Fruit fly (Drosophila melanogaster) whole organism, embryonic: Measurements from ENCODE around the gene Adgf-D.
A peak's percentile ranks its signal among the peaks of the same experiment; 100 is the strongest.

Source experiments
- Atf3 ChIP-seq: fragments of 200-800 bp; sonication (Bioruptor generic); optimal IDR thresholded peaks from 3 replicates; lab custom pipeline; 2016; ENCODE audit warnings: missing biosample characterization, missing genetic modification characterization
- CG10274 ChIP-seq: fragments of 200-800 bp; sonication (Bioruptor generic); optimal IDR thresholded peaks from 3 replicates; lab custom pipeline; 2017; ENCODE audit warnings: missing biosample characterization, mild to moderate bottlenecking, missing genetic modification characterization
- CG11093 ChIP-seq: fragments of 200-800 bp; sonication (Bioruptor generic); IDR thresholded peaks from 3 replicates; pipeline ENCODE4 v1.3.6; 2022; ENCODE audit warnings: missing biosample characterization, missing genetic modification characterization
- CG11723 ChIP-seq: fragments of 200-800 bp; sonication (Bioruptor generic); optimal IDR thresholded peaks from 2 replicates; lab custom pipeline; 2017; ENCODE audit warnings: missing biosample characterization, mild to moderate bottlenecking, missing genetic modification characterization
- CG1233 ChIP-seq: fragments of 200-800 bp; sonication (Bioruptor generic); optimal IDR thresholded peaks from 4 replicates; lab custom pipeline; 2018; ENCODE audit warnings: missing biosample characterization, mild to moderate bottlenecking, missing genetic modification characterization
- CG13894 ChIP-seq: fragments of 200-800 bp; sonication (Bioruptor generic); optimal IDR thresholded peaks from 3 replicates; lab custom pipeline; 2018; ENCODE audit warnings: missing biosample characterization, mild to moderate bottlenecking, missing genetic modification characterization, moderate library complexity
- CG14050 ChIP-seq: fragments of 200-800 bp; sonication (Bioruptor generic); IDR thresholded peaks from 3 replicates; pipeline ENCODE4 v1.3.6; 2022; ENCODE audit warnings: missing biosample characterization, missing genetic modification characterization
- CG1603 ChIP-seq: fragments of 200-800 bp; sonication (Bioruptor generic); optimal IDR thresholded peaks from 2 replicates; lab custom pipeline; 2019; ENCODE audit warnings: missing biosample characterization, mild to moderate bottlenecking, missing genetic modification characterization, moderate library complexity
- CG17361 ChIP-seq: fragments of 200-800 bp; sonication (Bioruptor generic); IDR thresholded peaks from 3 replicates; pipeline ENCODE4 v1.3.6; 2022; ENCODE audit warnings: missing biosample characterization, missing genetic modification characterization
- CG17385 ChIP-seq: fragments of 200-800 bp; sonication (Bioruptor generic); optimal IDR thresholded peaks from 3 replicates; lab custom pipeline; 2018; ENCODE audit warnings: missing biosample characterization, mild to moderate bottlenecking, missing genetic modification characterization
- CG18764 ChIP-seq: fragments of 200-800 bp; sonication (Bioruptor generic); optimal IDR thresholded peaks from 3 replicates; lab custom pipeline; 2016; ENCODE audit warnings: missing biosample characterization, missing genetic modification characterization
- CG2199 ChIP-seq: fragments of 200-800 bp; sonication (Bioruptor generic); IDR thresholded peaks from 3 replicates; pipeline ENCODE4 v1.3.6; 2022; ENCODE audit warnings: missing biosample characterization, missing genetic modification characterization
- CG2712 ChIP-seq: fragments of 200-800 bp; optimal IDR thresholded peaks from 3 replicates; lab custom pipeline; 2019; ENCODE audit warnings: missing biosample characterization, mild to moderate bottlenecking, missing genetic modification characterization, moderate library complexity
- CG2875 ChIP-seq: fragments of 200-800 bp; sonication (Bioruptor generic); optimal IDR thresholded peaks from 2 replicates; lab custom pipeline; 2017; ENCODE audit warnings: missing biosample characterization, mild to moderate bottlenecking, missing genetic modification characterization, missing genetic modification reagents
- CG34376 ChIP-seq: fragments of 200-800 bp; sonication (Bioruptor generic); optimal IDR thresholded peaks from 2 replicates; lab custom pipeline; 2018; ENCODE audit warnings: missing biosample characterization, mild to moderate bottlenecking, missing genetic modification characterization
- CG4424 ChIP-seq: fragments of 200-800 bp; sonication (Bioruptor generic); optimal IDR thresholded peaks from 3 replicates; lab custom pipeline; 2016; ENCODE audit warnings: missing biosample characterization, missing genetic modification characterization
- CG9817 ChIP-seq: fragments of 200-800 bp; sonication (Bioruptor generic); optimal IDR thresholded peaks from 2 replicates; lab custom pipeline; 2018; ENCODE audit warnings: missing biosample characterization, mild to moderate bottlenecking, missing genetic modification characterization, moderate library complexity
- CoRest ChIP-seq: fragments of 200-800 bp; sonication (Bioruptor generic); optimal IDR thresholded peaks from 3 replicates; lab custom pipeline; 2018; ENCODE audit warnings: missing biosample characterization, mild to moderate bottlenecking, missing genetic modification characterization, moderate library complexity
- Doc2 ChIP-seq: fragments of 200-800 bp; sonication (Bioruptor generic); IDR thresholded peaks from 2 replicates; pipeline ENCODE4 v1.3.6; 2022; ENCODE audit warnings: missing biosample characterization, missing genetic modification characterization
- Ets97D ChIP-seq: fragments of 200-800 bp; sonication (Bioruptor generic); optimal IDR thresholded peaks from 3 replicates; lab custom pipeline; 2016; ENCODE audit warnings: missing biosample characterization, missing genetic modification characterization
- HHEX ChIP-seq: fragments of 200-800 bp; sonication (Bioruptor generic); optimal IDR thresholded peaks from 3 replicates; lab custom pipeline; 2017; ENCODE audit warnings: missing biosample characterization, mild to moderate bottlenecking, missing genetic modification characterization, missing genetic modification reagents
- HmgD ChIP-seq: fragments of 200-800 bp; sonication (Bioruptor generic); optimal IDR thresholded peaks from 3 replicates; lab custom pipeline; 2016; ENCODE audit warnings: missing biosample characterization, missing genetic modification characterization
- Meics ChIP-seq: fragments of 200-800 bp; sonication (Bioruptor generic); optimal IDR thresholded peaks from 2 replicates; lab custom pipeline; 2017; ENCODE audit warnings: missing biosample characterization, mild to moderate bottlenecking, missing genetic modification characterization
- Poxn ChIP-seq: fragments of 200-800 bp; sonication (Bioruptor generic); IDR thresholded peaks from 2 replicates; pipeline ENCODE4 v1.3.6; 2022; ENCODE audit warnings: missing biosample characterization, missing genetic modification characterization
- Scr ChIP-seq: fragments of 200-800 bp; sonication (Bioruptor generic); IDR thresholded peaks from 2 replicates; pipeline ENCODE4 v1.3.6; 2022; ENCODE audit warnings: missing biosample characterization, missing genetic modification characterization; ENCODE audit not compliant: partially characterized antibody
- Vsx1 ChIP-seq: fragments of 200-800 bp; sonication (Bioruptor generic); optimal IDR thresholded peaks from 2 replicates; lab custom pipeline; 2017; ENCODE audit warnings: missing biosample characterization, mild to moderate bottlenecking, missing genetic modification characterization, missing genetic modification reagents
- al ChIP-seq: fragments of 200-800 bp; sonication (Bioruptor generic); IDR thresholded peaks from 2 replicates; pipeline ENCODE4 v1.3.6; 2022; ENCODE audit warnings: missing biosample characterization, missing genetic modification characterization
- cas ChIP-seq: fragments of 200-800 bp; sonication (Bioruptor generic); IDR thresholded peaks from 2 replicates; pipeline ENCODE4 v1.3.6; 2022; ENCODE audit warnings: missing biosample characterization, missing genetic modification characterization
- chinmo ChIP-seq: fragments of 200-800 bp; sonication (Bioruptor generic); IDR thresholded peaks from 4 replicates; pipeline ENCODE4 v1.3.6; 2022; ENCODE audit warnings: missing biosample characterization, missing genetic modification characterization; ENCODE audit not compliant: partially characterized antibody
- corto ChIP-seq: fragments of 200-800 bp; sonication (Bioruptor generic); optimal IDR thresholded peaks from 2 replicates; lab custom pipeline; 2016; ENCODE audit warnings: missing biosample characterization, mild to moderate bottlenecking, missing genetic modification characterization, moderate library complexity
- croc ChIP-seq: fragments of 200-800 bp; sonication (Bioruptor generic); conservative IDR thresholded peaks from 3 replicates; pipeline ENCODE4 v1.3.6; 2022; ENCODE audit warnings: missing biosample characterization, missing genetic modification characterization
- fd96Cb ChIP-seq: fragments of 200-800 bp; sonication (Bioruptor generic); optimal IDR thresholded peaks from 2 replicates; lab custom pipeline; 2018; ENCODE audit warnings: missing biosample characterization, mild to moderate bottlenecking, missing genetic modification characterization, moderate library complexity
- gt ChIP-seq: fragments of 200-800 bp; sonication (Bioruptor generic); IDR thresholded peaks from 2 replicates; pipeline ENCODE4 v1.3.6; 2022; ENCODE audit warnings: missing biosample characterization, missing genetic modification characterization
- hbn ChIP-seq: fragments of 200-800 bp; sonication (Bioruptor generic); IDR thresholded peaks from 2 replicates; pipeline ENCODE4 v1.3.6; 2022; ENCODE audit warnings: missing biosample characterization, missing genetic modification characterization; ENCODE audit not compliant: partially characterized antibody
- kah ChIP-seq: fragments of 200-800 bp; sonication (Bioruptor generic); optimal IDR thresholded peaks from 2 replicates; lab custom pipeline; 2018; ENCODE audit warnings: missing biosample characterization, mild to moderate bottlenecking, missing genetic modification characterization
- knrl ChIP-seq: fragments of 200-800 bp; sonication (Bioruptor generic); IDR thresholded peaks from 3 replicates; pipeline ENCODE4 v1.3.6; 2022; ENCODE audit warnings: missing biosample characterization, missing genetic modification characterization; ENCODE audit not compliant: partially characterized antibody
- lab ChIP-seq: fragments of 200-800 bp; sonication (Bioruptor generic); optimal IDR thresholded peaks from 3 replicates; lab custom pipeline; 2017; ENCODE audit warnings: missing biosample characterization, missing genetic modification characterization, mild to moderate bottlenecking, moderate library complexity, missing genetic modification reagents
- lbe ChIP-seq: fragments of 200-800 bp; sonication (Bioruptor generic); optimal IDR thresholded peaks from 2 replicates; lab custom pipeline; 2016; ENCODE audit warnings: missing biosample characterization, mild to moderate bottlenecking, missing genetic modification characterization
- pan ChIP-seq, 4 experiments: fragments of >200 bp in 3 of 4; fragments of 200-800 bp in 1 of 4; sonication (Bioruptor generic) in 1 of 4; optimal IDR thresholded peaks in 3 of 4; IDR thresholded peaks in 1 of 4; 2 replicates each; pipeline versions ENCODE4 v1.3.6 to Lab custom; 2017 to 2022; ENCODE audit warnings: missing biosample characterization in 2 of 4, missing genetic modification characterization in 2 of 4, mixed read lengths in 1 of 4
- pho ChIP-seq: fragments of 200-800 bp; sonication (Bioruptor generic); optimal IDR thresholded peaks from 2 replicates; lab custom pipeline; 2016; ENCODE audit warnings: missing biosample characterization, missing genetic modification characterization
- psq ChIP-seq: fragments of 200-800 bp; sonication (Bioruptor generic); optimal IDR thresholded peaks from 2 replicates; lab custom pipeline; 2017; ENCODE audit warnings: missing biosample characterization, missing genetic modification characterization
- row ChIP-seq: fragments of 200-800 bp; sonication (Bioruptor generic); IDR thresholded peaks from 3 replicates; pipeline ENCODE4 v1.3.6; 2022; ENCODE audit warnings: missing biosample characterization, missing genetic modification characterization
- sqz ChIP-seq: fragments of 200-800 bp; sonication (Bioruptor generic); optimal IDR thresholded peaks from 3 replicates; lab custom pipeline; 2018; ENCODE audit warnings: missing biosample characterization, mild to moderate bottlenecking, missing genetic modification characterization
- tap ChIP-seq: fragments of 200-800 bp; optimal IDR thresholded peaks from 3 replicates; lab custom pipeline; 2019; ENCODE audit warnings: missing biosample characterization, mild to moderate bottlenecking, missing genetic modification characterization, moderate library complexity
- tna ChIP-seq: fragments of 200-800 bp; sonication (Bioruptor generic); IDR thresholded peaks from 2 replicates; pipeline ENCODE4 v1.3.6; 2022; ENCODE audit warnings: missing biosample characterization, missing genetic modification characterization; ENCODE audit not compliant: partially characterized antibody
- trem ChIP-seq: fragments of 200-800 bp; optimal IDR thresholded peaks from 3 replicates; lab custom pipeline; 2019; ENCODE audit warnings: missing biosample characterization, mild to moderate bottlenecking, missing genetic modification characterization, moderate library complexity
- zfh1 ChIP-seq: fragments of 200-800 bp; sonication (Bioruptor generic); IDR thresholded peaks from 3 replicates; pipeline ENCODE4 v1.3.6; 2022; ENCODE audit warnings: missing biosample characterization, missing genetic modification characterization

Gene Adgf-D

DNA sequence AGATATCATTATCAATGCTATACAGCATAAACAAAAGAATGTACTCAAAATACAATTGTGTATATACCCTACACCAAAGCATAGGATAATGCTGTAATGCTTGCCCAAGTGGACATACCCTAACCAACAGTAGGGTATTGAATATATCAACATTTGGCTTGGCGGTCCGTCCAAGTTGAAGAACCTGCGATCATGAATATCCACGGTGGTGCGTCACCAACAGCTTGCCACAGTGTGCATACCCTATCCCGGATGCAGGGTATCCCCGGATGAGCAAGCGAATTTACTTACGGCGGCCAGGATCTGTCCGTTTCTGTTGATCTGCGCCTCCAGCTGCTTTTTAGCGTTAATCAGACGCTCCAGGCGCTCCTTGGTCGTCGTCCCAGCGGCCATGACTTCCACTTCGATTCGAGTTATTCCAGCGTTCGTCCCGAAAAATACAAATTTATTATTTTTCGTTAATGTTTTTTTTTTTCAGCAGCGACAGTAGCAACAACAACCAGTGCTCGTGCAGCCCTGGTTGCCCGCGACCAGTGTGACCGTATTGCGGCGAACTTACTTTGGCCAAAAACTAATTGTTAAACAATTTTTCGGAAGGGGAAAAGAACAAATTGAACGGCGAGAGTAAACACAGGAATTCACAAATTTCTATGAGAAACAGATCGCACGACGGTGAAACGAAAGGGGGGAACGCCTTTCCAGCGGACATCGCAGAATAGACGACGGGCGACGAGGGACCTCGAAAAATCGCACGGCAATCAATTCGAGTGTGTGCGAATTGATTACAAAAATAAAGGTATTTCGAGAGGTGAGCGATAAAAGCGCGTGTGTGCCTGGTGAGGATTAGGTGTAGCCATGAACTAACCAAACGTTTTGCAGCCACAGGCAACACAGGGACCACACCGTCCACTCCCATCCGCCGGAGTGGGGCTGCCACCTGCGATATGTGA, 28.8 kb downstream of the Adgf-D start, which contains the start of the genes Lkb1 and CG9588 (continued):
- peak; percentile 33; the same call in 1 of the 3 replicates for TF ChIP-seq CG17361
- peak; percentile 21; the same call in 1 of the 2 replicates for TF ChIP-seq cas (GFP tag; lab: Robert Waterston, UW)
- TF ChIP-seq CG2199 = no peak
- TF ChIP-seq Meics (GFP tag; lab: Kevin White, UChicago) = peak; percentile 41
- TF ChIP-seq croc (GFP tag; lab: Robert Waterston, UW) = no peak; the same call in 2 of the 3 replicates
- TF ChIP-seq pho (GFP tag; lab: Kevin White, UChicago) = peak; percentile 53
- TF ChIP-seq tna (GFP tag; lab: Robert Waterston, UW) = no peak
- peak; percentile 32 for TF ChIP-seq CG1233 (GFP tag; lab: Kevin White, UChicago)
- peak; percentile 63 for TF ChIP-seq CG1603 (tag; lab: Kevin White, UChicago)
- no peak for TF ChIP-seq CG13894 (tag; lab: Kevin White, UChicago)
- TF ChIP-seq lab (GFP tag; lab: Kevin White, UChicago) = peak; percentile 61
- peak; percentile 3 for TF ChIP-seq CG11723 (GFP tag; lab: Kevin White, UChicago)
- TF ChIP-seq corto = no peak
- peak; percentile 81 for TF ChIP-seq row (GFP tag; lab: Robert Waterston, UW)
- TF ChIP-seq CG18764 (GFP tag; lab: Kevin White, UChicago) = no peak
- no peak for TF ChIP-seq CG17385 (GFP tag; lab: Kevin White, UChicago)
- TF ChIP-seq CoRest (tag; lab: Kevin White, UChicago) = peak; percentile 27
- TF ChIP-seq hbn (GFP tag; lab: Robert Waterston, UW) = no peak
- TF ChIP-seq CG14050 = peak; percentile 57; the same call in 2 of the 3 replicates
- TF ChIP-seq HmgD (GFP tag; lab: Kevin White, UChicago) = no peak
- peak; percentile 44 for TF ChIP-seq CG9817
- peak; percentile 81; the same call in 2 of the 3 replicates for TF ChIP-seq CG11093 (GFP tag; lab: Robert Waterston, UW)
- TF ChIP-seq Scr (GFP tag; lab: Robert Waterston, UW) = peak; percentile 19; the same call in 1 of the 2 replicates
- peak; percentile 58 for TF ChIP-seq trem (tag; lab: Kevin White, UChicago)
- no peak for TF ChIP-seq kah (GFP tag; lab: Kevin White, UChicago)
- no peak for TF ChIP-seq Poxn (GFP tag; lab: Robert Waterston, UW)
- TF ChIP-seq CG2875 (GFP tag; lab: Kevin White, UChicago) = peak; percentile 25
- TF ChIP-seq tap = no peak
- TF ChIP-seq Atf3 = peak; percentile 39
- peak; percentile 40 for TF ChIP-seq Ets97D (GFP tag; lab: Kevin White, UChicago)
- peak; percentile 61 for TF ChIP-seq fd96Cb (tag; lab: Kevin White, UChicago)
- TF ChIP-seq sqz (GFP tag; lab: Kevin White, UChicago) = peak; percentile 78
- no peak for TF ChIP-seq psq
- TF ChIP-seq lbe = no peak
- no peak for TF ChIP-seq CG34376 (GFP tag; lab: Kevin White, UChicago)
- TF ChIP-seq chinmo (GFP tag; lab: Robert Waterston, UW) = no peak
- TF ChIP-seq CG10274 (GFP tag; lab: Kevin White, UChicago) = no peak
- TF ChIP-seq CG2712 (tag; lab: Kevin White, UChicago) = peak; percentile 39
- TF ChIP-seq gt (GFP tag; lab: Robert Waterston, UW) = no peak; the same call in 1 of the 2 replicates
- TF ChIP-seq zfh1 (GFP tag; lab: Robert Waterston, UW) = peak; percentile 88
- TF ChIP-seq Vsx1 (GFP tag; lab: Kevin White, UChicago) = no peak
- TF ChIP-seq CG4424 = no peak
- peak; percentile 48; the same call in 1 of the 2 replicates for TF ChIP-seq al (GFP tag; lab: Robert Waterston, UW)
- no peak for TF ChIP-seq Doc2 (GFP tag; lab: Robert Waterston, UW)
- peak; percentile 35 for TF ChIP-seq HHEX (GFP tag; lab: Kevin White, UChicago)
- no peak for TF ChIP-seq pan (optimal IDR thresholded peaks at IDR 0.05; lab: Kevin White, UChicago)
- peak in 1 of 2 experiments; percentile 86 for TF ChIP-seq pan (GFP tag; optimal IDR thresholded peaks at IDR 0.05 in 1 of 2, IDR thresholded peaks at IDR 0.05 in 1 of 2)
- no peak; the same call in 2 of the 3 replicates for TF ChIP-seq knrl (GFP tag; lab: Robert Waterston, UW)
